Fruit fly (Drosophila melanogaster) whole organism: ENCODE results near the gene eas.

Source experiments
- CG8478 ChIP-seq: fragments of >200 bp; optimal IDR thresholded peaks from 2 replicates; lab custom pipeline; 2018; ENCODE audit warnings: inconsistent platforms
- Dll ChIP-seq: fragments of >200 bp; optimal IDR thresholded peaks from 2 replicates; lab custom pipeline; 2017
- EcR ChIP-seq, 2 experiments: fragments of >200 bp; optimal IDR thresholded peaks; 2 replicates each; lab custom pipeline; 2017; ENCODE audit warnings: missing biosample characterization in 2 of 2, missing genetic modification characterization in 2 of 2, missing genetic modification reagents in 2 of 2
- pan ChIP-seq: fragments of >200 bp; optimal IDR thresholded peaks from 2 replicates; lab custom pipeline; 2017
- psq ChIP-seq: fragments of >200 bp; optimal IDR thresholded peaks from 2 replicates; lab custom pipeline; 2017
- usp ChIP-seq: fragments of >200 bp; optimal IDR thresholded peaks from 2 replicates; lab custom pipeline; 2017; ENCODE audit warnings: missing biosample characterization, missing genetic modification characterization, mixed read lengths

eas gene

dm6 chrX:16308310-16308918 is 30.3 kb downstream of the eas start, which contains the start of gene Had1:
TSS of gene Had1 (minus strand) at chrX:16308667.
- TF ChIP-seq Dll (lab: Kevin White, UChicago) (no peak), EcR (GFP tag; optimal IDR thresholded peaks at IDR 0.05; lab: Kevin White, UChicago) (no peak), psq (no peak), pan (no peak), usp (GFP tag; lab: Kevin White, UChicago) (no peak), CG8478 (lab: Kevin White, UChicago) (no peak)

- TF ChIP-seq pan (no peak), EcR (GFP tag; optimal IDR thresholded peaks at IDR 0.05; lab: Kevin White, UChicago) (no peak), CG8478 (lab: Kevin White, UChicago) (no peak), Dll (lab: Kevin White, UChicago) (no peak), usp (GFP tag; lab: Kevin White, UChicago) (no peak), psq (no peak)
Observed at dm6 chrX:16308953-16309352, 30.8 kb downstream of the eas start.

dm6 chrX:16309764-16310163 is 31.6 kb downstream of the eas start:
- TF ChIP-seq pan (no peak), usp (GFP tag; lab: Kevin White, UChicago) (no peak), Dll (lab: Kevin White, UChicago) (no peak), psq (no peak), CG8478 (lab: Kevin White, UChicago) (no peak), EcR (GFP tag; optimal IDR thresholded peaks at IDR 0.05; lab: Kevin White, UChicago) (no peak)

dm6 chrX:16313078-16313875 is 35.1 kb downstream of the eas start, which contains the start of the genes CG9915 and SWIP:
TSS of gene CG9915 (minus strand) at chrX:16313138.
TSS of gene SWIP (plus strand) at chrX:16313709.
- no peak for TF ChIP-seq usp (GFP tag; lab: Kevin White, UChicago)
- no peak for TF ChIP-seq CG8478 (lab: Kevin White, UChicago)
- no peak for TF ChIP-seq psq
- TF ChIP-seq EcR (GFP tag; optimal IDR thresholded peaks at IDR 0.05; lab: Kevin White, UChicago) = no peak
- no peak for TF ChIP-seq pan
- no peak for TF ChIP-seq Dll (lab: Kevin White, UChicago)

- TF ChIP-seq psq (no peak), EcR (GFP tag; optimal IDR thresholded peaks at IDR 0.05; lab: Kevin White, UChicago) (no peak), Dll (lab: Kevin White, UChicago) (no peak), usp (GFP tag; lab: Kevin White, UChicago) (no peak)
Observed at dm6 chrX:16318858-16319557, 40.9 kb downstream of the eas start.

dm6 chrX:16319558-16319924 is 41.4 kb downstream of the eas start:
- no peak for TF ChIP-seq usp (GFP tag; lab: Kevin White, UChicago)

- no peak for TF ChIP-seq pan
- no peak for TF ChIP-seq Dll (lab: Kevin White, UChicago)
- no peak for TF ChIP-seq usp (GFP tag; lab: Kevin White, UChicago)
- no peak for TF ChIP-seq EcR (GFP tag; optimal IDR thresholded peaks at IDR 0.05; lab: Kevin White, UChicago)
- no peak for TF ChIP-seq psq
- TF ChIP-seq CG8478 (lab: Kevin White, UChicago) = no peak
Observed at dm6 chrX:16320197-16320921, 42.2 kb downstream of the eas start, which contains the start of gene Cyp1. TSS of gene Cyp1 (minus strand) at chrX:16320370.

dm6 chrX:16321037-16321436 is 42.9 kb downstream of the eas start:
- TF ChIP-seq pan = no peak
- TF ChIP-seq Dll (lab: Kevin White, UChicago) = no peak
- TF ChIP-seq psq = no peak
- no peak for TF ChIP-seq CG8478 (lab: Kevin White, UChicago)

dm6 chrX:16323063-16323462 is 44.9 kb downstream of the eas start, which contains the start of the genes CG9917 and CG32579:
TSS of gene CG9917 (minus strand) at chrX:16323231.
TSS of gene CG32579 (plus strand) at chrX:16323286.
- TF ChIP-seq EcR (GFP tag; optimal IDR thresholded peaks at IDR 0.05; lab: Kevin White, UChicago) = no peak
- TF ChIP-seq pan = no peak
- no peak for TF ChIP-seq CG8478 (lab: Kevin White, UChicago)
- no peak for TF ChIP-seq usp (GFP tag; lab: Kevin White, UChicago)
- TF ChIP-seq Dll (lab: Kevin White, UChicago) = no peak
- no peak for TF ChIP-seq psq

dm6 chrX:16323536-16323935 is 45.4 kb downstream of the eas start:
- TF ChIP-seq pan (no peak), CG8478 (lab: Kevin White, UChicago) (no peak), usp (GFP tag; lab: Kevin White, UChicago) (no peak), Dll (lab: Kevin White, UChicago) (no peak), EcR (GFP tag; optimal IDR thresholded peaks at IDR 0.05; lab: Kevin White, UChicago) (no peak), psq (no peak)

- TF ChIP-seq CG8478 (lab: Kevin White, UChicago) (no peak), Dll (lab: Kevin White, UChicago) (no peak), usp (GFP tag; lab: Kevin White, UChicago) (no peak), EcR (GFP tag; optimal IDR thresholded peaks at IDR 0.05; lab: Kevin White, UChicago) (no peak), psq (no peak), pan (no peak)
Observed at dm6 chrX:16325472-16325871, 47.3 kb downstream of the eas start, which contains the start of gene CalpC. TSS of gene CalpC (plus strand) at chrX:16325763.
